Worm (Caenorhabditis elegans): ENCODE results near the gene Y4C6B.1.

The Y4C6B.1 gene

DNA sequence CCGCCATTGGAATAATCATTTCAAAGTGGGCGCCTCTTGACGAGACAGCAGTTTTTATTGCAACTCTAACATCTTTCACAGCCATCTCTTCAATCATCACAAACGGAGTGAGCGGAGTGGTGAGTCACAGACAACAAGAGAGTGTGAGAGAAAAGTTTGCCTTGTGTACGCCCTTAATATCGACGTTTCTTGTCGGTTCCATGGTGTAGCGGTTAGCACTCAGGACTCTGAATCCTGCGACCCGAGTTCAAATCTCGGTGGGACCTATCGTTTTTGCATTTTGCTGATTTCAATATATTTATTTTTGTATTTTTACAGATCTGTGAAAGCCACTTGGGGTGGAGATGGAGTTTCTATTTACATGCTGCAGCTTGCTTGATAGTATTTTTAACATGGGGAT lies 19.8 kb upstream of the Y4C6B.1 start (continued):
- no peak for TF ChIP-seq nhr-10 (tag; optimal IDR thresholded peaks at IDR 0.05)
- no peak for TF ChIP-seq T20F7.1 (GFP tag; optimal IDR thresholded peaks at IDR 0.05)
- peak; percentile 70; the same call in 1 of the 2 replicates for TF ChIP-seq T26A8.4 (GFP tag; IDR thresholded peaks at IDR 0.05)
- peak; percentile 75; the same call in 1 of the 2 replicates for TF ChIP-seq pha-4 (GFP tag; IDR thresholded peaks at IDR 0.05)
- no peak for TF ChIP-seq pha-4 (tag; optimal IDR thresholded peaks at IDR 0.05)
- no peak for TF ChIP-seq skn-1 (tag; optimal IDR thresholded peaks at IDR 0.05)
- TF ChIP-seq nhr-48 (tag; optimal IDR thresholded peaks at IDR 0.05) = peak; percentile 4
- no peak for TF ChIP-seq zip-11 (GFP tag; IDR thresholded peaks at IDR 0.05)
- TF ChIP-seq daf-16 (GFP tag; optimal IDR thresholded peaks at IDR 0.05) = peak; percentile 6 to 34
- peak; percentile 50 for TF ChIP-seq daf-16 (tag; optimal IDR thresholded peaks at IDR 0.05)
- TF ChIP-seq Y5F2A.4 (GFP tag; optimal IDR thresholded peaks at IDR 0.05) = peak; percentile 23
- TF ChIP-seq arid-1 (GFP tag; conservative IDR thresholded peaks at IDR 0.05) = peak; percentile 63; the same call in 1 of the 2 replicates
- TF ChIP-seq Y105C5A.15 (GFP tag; IDR thresholded peaks at IDR 0.05) = 0 out of 2 replicates have a peak, but pooled peaks have one; percentile 41
- TF ChIP-seq duxl-1 (tag; optimal IDR thresholded peaks at IDR 0.05; ENCODE audit: poor library complexity) = peak; percentile 25
- no peak for TF ChIP-seq daf-19 (GFP tag; conservative IDR thresholded peaks at IDR 0.05)
- peak; percentile 58 for TF ChIP-seq dmd-6 (GFP tag; IDR thresholded peaks at IDR 0.05)

- peak; percentile 57 for TF ChIP-seq hlh-30 (tag; optimal IDR thresholded peaks at IDR 0.05; ENCODE audit: insufficient read depth)
- TF ChIP-seq F44E2.7 (GFP tag; IDR thresholded peaks at IDR 0.05) = no peak
- no peak for TF ChIP-seq F10B5.3 (tag; optimal IDR thresholded peaks at IDR 0.05)
- TF ChIP-seq aha-1 (tag) = peak; percentile 88
- TF ChIP-seq nhr-41 (GFP tag; IDR thresholded peaks at IDR 0.05) = no peak
- peak in 1 of 2 experiments; percentile 18 for TF ChIP-seq mdl-1 (tag; optimal IDR thresholded peaks at IDR 0.05)
Measured at ce11 chrIV:5337649-5338048, 16.6 kb upstream of the Y4C6B.1 start.

DNA sequence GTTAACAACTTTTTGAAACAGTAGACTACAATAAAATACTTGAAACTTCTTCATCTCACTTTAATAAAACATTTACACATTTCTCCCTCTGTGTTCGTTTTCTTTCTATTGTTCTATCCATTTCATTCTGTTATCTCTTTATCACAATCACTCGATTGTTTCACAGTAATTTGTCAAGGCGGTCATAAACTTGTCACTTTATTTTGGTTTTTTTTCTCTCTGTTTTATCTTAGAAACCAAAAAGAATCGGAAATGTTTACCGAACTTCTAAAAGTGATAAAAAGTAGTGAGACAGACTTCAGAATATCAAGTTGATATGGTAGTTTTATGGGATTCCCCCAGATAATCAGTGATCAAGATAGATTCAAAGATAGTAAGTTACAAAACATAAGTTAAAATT lies 15.0 kb upstream of the Y4C6B.1 start, which contains the start of gene Y4C6B.2:
Y4C6B.2 (plus strand) TSS at position 320 of the 400 bp plus-strand sequence.
- TF ChIP-seq pqm-1 (tag; optimal IDR thresholded peaks at IDR 0.05) (no peak), hlh-11 (tag; optimal IDR thresholded peaks at IDR 0.05) (no peak), zip-11 (GFP tag; IDR thresholded peaks at IDR 0.05) (no peak), unc-62 (GFP tag; optimal IDR thresholded peaks at IDR 0.05 in 1 of 2) (peak in 1 of 2 experiments; percentile 13), unc-62 (tag; optimal IDR thresholded peaks at IDR 0.05) (no peak), mxl-3 (GFP tag; optimal IDR thresholded peaks at IDR 0.05) (no peak), dve-1 (tag; optimal IDR thresholded peaks at IDR 0.05; ENCODE audit: insufficient read depth) (peak; percentile 12), nhr-28 (tag; optimal IDR thresholded peaks at IDR 0.05) (peak; percentile 33)

ce11 chrIV:5344168-5344567 lies 10.1 kb upstream of the Y4C6B.1 start:
- peak; percentile 54 for TF ChIP-seq lin-38 (GFP tag; IDR thresholded peaks at IDR 0.05)
- peak; percentile 53; the same call in 1 of the 2 replicates for TF ChIP-seq arid-1 (GFP tag; conservative IDR thresholded peaks at IDR 0.05)
- TF ChIP-seq nhr-102 (tag; optimal IDR thresholded peaks at IDR 0.05) = peak; percentile 4
- peak; percentile 95 for TF ChIP-seq snpc-1.2 (GFP tag; IDR thresholded peaks at IDR 0.05)
- 0 out of 2 replicates have a peak, but pooled peaks have one; percentile 48 for TF ChIP-seq Y75B8A.6 (GFP tag; IDR thresholded peaks at IDR 0.05)
- peak; percentile 54 for TF ChIP-seq hlh-30 (tag; optimal IDR thresholded peaks at IDR 0.05; ENCODE audit: insufficient read depth)
- TF ChIP-seq dmd-6 (GFP tag; IDR thresholded peaks at IDR 0.05) = peak; percentile 57
- no peak for TF ChIP-seq mdt-29 (GFP tag; IDR thresholded peaks at IDR 0.05)
- peak; percentile 64; the same call in 1 of the 2 replicates for TF ChIP-seq ceh-44 (GFP tag; IDR thresholded peaks at IDR 0.05)
- TF ChIP-seq daf-16 (GFP tag; optimal IDR thresholded peaks at IDR 0.05) = peak in 1 of 2 experiments; percentile 19
- peak; percentile 55 for TF ChIP-seq daf-16 (tag; optimal IDR thresholded peaks at IDR 0.05)
- no peak for TF ChIP-seq ceh-82 (tag; optimal IDR thresholded peaks at IDR 0.05)
- TF ChIP-seq aha-1 (tag) = peak; percentile 87
- 0 out of 2 replicates have a peak, but pooled peaks have one; percentile 29 for TF ChIP-seq T26A8.4 (GFP tag; IDR thresholded peaks at IDR 0.05)
- peak in 1 of 2 experiments; percentile 53 for TF ChIP-seq unc-62 (GFP tag; optimal IDR thresholded peaks at IDR 0.05 in 1 of 2)
- no peak for TF ChIP-seq unc-62 (tag; optimal IDR thresholded peaks at IDR 0.05)
- peak; percentile 63 for TF ChIP-seq dve-1 (tag; optimal IDR thresholded peaks at IDR 0.05; ENCODE audit: insufficient read depth)
- no peak for TF ChIP-seq ctbp-1 (GFP tag; IDR thresholded peaks at IDR 0.05)
- peak; percentile 5 for TF ChIP-seq nhr-6 (tag; optimal IDR thresholded peaks at IDR 0.05)
- TF ChIP-seq pha-4 (GFP tag; IDR thresholded peaks at IDR 0.05) = peak; percentile 56; the same call in 1 of the 2 replicates
- no peak for TF ChIP-seq pha-4 (tag; optimal IDR thresholded peaks at IDR 0.05)
- no peak for TF ChIP-seq lin-29 (GFP tag; IDR thresholded peaks at IDR 0.05)
